Fruit fly (Drosophila melanogaster): ENCODE data around the gene BBS8.

BBS8 gene

dm6 chr2L:468745-469358, 46.2 kb downstream of the BBS8 start (continued):
- TF ChIP-seq NC2β (GFP tag; optimal IDR thresholded peaks at IDR 0.05): peak; percentile 59
- TF ChIP-seq tio (GFP tag; optimal IDR thresholded peaks at IDR 0.05): peak; percentile 55
- TF ChIP-seq CG14441 (GFP tag; IDR thresholded peaks at IDR 0.05): peak; percentile 74
- TF ChIP-seq CG1647 (GFP tag; optimal IDR thresholded peaks at IDR 0.05): peak; percentile 71
- no peak for TF ChIP-seq CG1832 (GFP tag; optimal IDR thresholded peaks at IDR 0.05)
- peak; percentile 71 for TF ChIP-seq az2 (GFP tag; optimal IDR thresholded peaks at IDR 0.05)
- TF ChIP-seq Atf-2 (GFP tag; optimal IDR thresholded peaks at IDR 0.05): peak; percentile 44
- TF ChIP-seq lbe (GFP tag; optimal IDR thresholded peaks at IDR 0.05): no peak
- 0 out of 2 replicates have a peak, but pooled peaks have one; percentile 13 for TF ChIP-seq CG6272 (GFP tag; IDR thresholded peaks at IDR 0.05)
- TF ChIP-seq CG1024 (GFP tag; IDR thresholded peaks at IDR 0.05): no peak
- peak; percentile 65; the same call in 1 of the 2 replicates for TF ChIP-seq sens-2 (GFP tag; IDR thresholded peaks at IDR 0.05)
- peak; percentile 58 for TF ChIP-seq maf-S (GFP tag; optimal IDR thresholded peaks at IDR 0.05)
- peak; percentile 35 for TF ChIP-seq CG15011 (GFP tag; optimal IDR thresholded peaks at IDR 0.05)
- TF ChIP-seq sisA (GFP tag; IDR thresholded peaks at IDR 0.05): peak; percentile 87
- TF ChIP-seq cad (GFP tag; optimal IDR thresholded peaks at IDR 0.05): no peak
- TF ChIP-seq sens (GFP tag): peak; percentile 97
- TF ChIP-seq YL-1 (GFP tag; optimal IDR thresholded peaks at IDR 0.05): no peak
- peak; percentile 33 for TF ChIP-seq CG18476 (GFP tag; optimal IDR thresholded peaks at IDR 0.05)
- TF ChIP-seq mirr (GFP tag; optimal IDR thresholded peaks at IDR 0.05): peak; percentile 41
- peak; percentile 49 for TF ChIP-seq CG30431 (GFP tag; optimal IDR thresholded peaks at IDR 0.05)
- TF ChIP-seq CG12236 (GFP tag; optimal IDR thresholded peaks at IDR 0.05): peak; percentile 69
- TF ChIP-seq Doc2 (GFP tag; IDR thresholded peaks at IDR 0.05): no peak
- TF ChIP-seq vvl (GFP tag; IDR thresholded peaks at IDR 0.05): peak; percentile 87
- peak in 1 of 2 experiments; percentile 3 for TF ChIP-seq crp (GFP tag; optimal IDR thresholded peaks at IDR 0.05)
- TF ChIP-seq salm (tag; optimal IDR thresholded peaks at IDR 0.05): peak; percentile 42
- no peak for TF ChIP-seq hb (GFP tag; IDR thresholded peaks at IDR 0.05; ENCODE audit: partially characterized antibody)
- peak; percentile 26; the same call in 1 of the 2 replicates for TF ChIP-seq MBD-R2 (GFP tag; IDR thresholded peaks at IDR 0.05)
- TF ChIP-seq pita (GFP tag; optimal IDR thresholded peaks at IDR 0.05): no peak
- TF ChIP-seq E2f1 (GFP tag; IDR thresholded peaks at IDR 0.05): peak; percentile 70
- TF ChIP-seq Optix (GFP tag; IDR thresholded peaks at IDR 0.05): peak; percentile 72
- TF ChIP-seq vfl (GFP tag; optimal IDR thresholded peaks at IDR 0.05): peak; percentile 47
- peak; percentile 81 for TF ChIP-seq CG7786 (GFP tag; optimal IDR thresholded peaks at IDR 0.05)
- peak; percentile 55 for TF ChIP-seq Side (GFP tag; optimal IDR thresholded peaks at IDR 0.05)
- TF ChIP-seq tx (GFP tag; optimal IDR thresholded peaks at IDR 0.05): peak; percentile 23
- TF ChIP-seq Vsx1 (GFP tag; optimal IDR thresholded peaks at IDR 0.05): peak; percentile 44
- peak; percentile 72 for TF ChIP-seq CG16779 (GFP tag; IDR thresholded peaks at IDR 0.05)
- peak; percentile 54 for TF ChIP-seq psq (GFP tag; optimal IDR thresholded peaks at IDR 0.05)
- TF ChIP-seq Aef1 (GFP tag; IDR thresholded peaks at IDR 0.05): peak; percentile 42; the same call in 1 of the 3 replicates
- TF ChIP-seq Stat92E (GFP tag; optimal IDR thresholded peaks at IDR 0.05): no peak
- no peak for TF ChIP-seq vnd (GFP tag; IDR thresholded peaks at IDR 0.05; ENCODE audit: partially characterized antibody)
- peak; percentile 34 for TF ChIP-seq jing (GFP tag; optimal IDR thresholded peaks at IDR 0.05)
- peak; percentile 80 for TF ChIP-seq org-1 (GFP tag; optimal IDR thresholded peaks at IDR 0.05)
- no peak for TF ChIP-seq CG9817 (tag; optimal IDR thresholded peaks at IDR 0.05)
- peak; percentile 69 for TF ChIP-seq bab2 (GFP tag; optimal IDR thresholded peaks at IDR 0.05)
- TF ChIP-seq esg (GFP tag; conservative IDR thresholded peaks at IDR 0.05): peak; percentile 71
- peak; percentile 77 for TF ChIP-seq CG12391 (tag; optimal IDR thresholded peaks at IDR 0.05)
- TF ChIP-seq CG4360 (GFP tag; IDR thresholded peaks at IDR 0.05): 0 out of 2 replicates have a peak, but pooled peaks have one; percentile 23
- TF ChIP-seq CG8359 (GFP tag; optimal IDR thresholded peaks at IDR 0.05; ENCODE audit: borderline replicate concordance): peak; percentile 48
- TF ChIP-seq CG10979 (tag; optimal IDR thresholded peaks at IDR 0.05): peak; percentile 75
- TF ChIP-seq CG15479 (GFP tag; optimal IDR thresholded peaks at IDR 0.05): no peak
